Fruit fly (Drosophila melanogaster): ENCODE data around the gene GILT2.

The GILT2 gene

dm6 chr3R:23678349-23679193 lies at the start of gene GILT2 (continued):
- peak; percentile 94 for TF ChIP-seq CG3281 (GFP tag; optimal IDR thresholded peaks at IDR 0.05)
- TF ChIP-seq CG8359 (GFP tag; optimal IDR thresholded peaks at IDR 0.05; ENCODE audit: borderline replicate concordance): peak; percentile 81
- peak; percentile 87 for TF ChIP-seq Hmr (GFP tag; optimal IDR thresholded peaks at IDR 0.05)
- TF ChIP-seq ro (GFP tag; IDR thresholded peaks at IDR 0.05): peak; percentile 70
- TF ChIP-seq CG6689 (GFP tag; IDR thresholded peaks at IDR 0.05): peak; percentile 93
- peak; percentile 92 for TF ChIP-seq CG8924 (tag; optimal IDR thresholded peaks at IDR 0.05)
- peak; percentile 60 for TF ChIP-seq pho (GFP tag; optimal IDR thresholded peaks at IDR 0.05)
- peak; percentile 95 for TF ChIP-seq CG15269 (tag; optimal IDR thresholded peaks at IDR 0.05)
- peak in 1 of 2 experiments; percentile 94 for TF ChIP-seq bsh (GFP tag; optimal IDR thresholded peaks at IDR 0.05)
- peak; percentile 3 for TF ChIP-seq mirr (GFP tag; optimal IDR thresholded peaks at IDR 0.05)
- peak; percentile 97 for TF ChIP-seq Xrp1 (GFP tag; IDR thresholded peaks at IDR 0.05)
- peak; percentile 90 for TF ChIP-seq sisA (GFP tag; IDR thresholded peaks at IDR 0.05)
- peak; percentile 18 for TF ChIP-seq stwl (tag; optimal IDR thresholded peaks at IDR 0.05)
- peak; percentile 57 for TF ChIP-seq slou (GFP tag; optimal IDR thresholded peaks at IDR 0.05)
- no peak for TF ChIP-seq gfzf (GFP tag; optimal IDR thresholded peaks at IDR 0.05)
- TF ChIP-seq CG6175 (GFP tag; IDR thresholded peaks at IDR 0.05): peak; percentile 39; the same call in 1 of the 3 replicates
- TF ChIP-seq dpn (GFP tag; optimal IDR thresholded peaks at IDR 0.05): peak; percentile 64 to 88
- peak; percentile 91 for TF ChIP-seq Ada2b (GFP tag; IDR thresholded peaks at IDR 0.05)
- peak; percentile 75 for TF ChIP-seq wor (GFP tag; IDR thresholded peaks at IDR 0.05)
- TF ChIP-seq bowl (GFP tag; IDR thresholded peaks at IDR 0.05): peak; percentile 87
- no peak for TF ChIP-seq btn (GFP tag; optimal IDR thresholded peaks at IDR 0.05)
- peak; percentile 51; the same call in 1 of the 2 replicates for TF ChIP-seq CG43689 (GFP tag; IDR thresholded peaks at IDR 0.05)
- no peak for TF ChIP-seq emc (GFP tag; optimal IDR thresholded peaks at IDR 0.05)
- TF ChIP-seq sima (GFP tag; optimal IDR thresholded peaks at IDR 0.05): no peak
- TF ChIP-seq CG14965 (GFP tag; optimal IDR thresholded peaks at IDR 0.05; ENCODE audit: borderline replicate concordance): no peak
- TF ChIP-seq B-H2 (GFP tag; optimal IDR thresholded peaks at IDR 0.05): peak; percentile 87
- peak; percentile 76 for TF ChIP-seq CG31388 (GFP tag; optimal IDR thresholded peaks at IDR 0.05)
- no peak for TF ChIP-seq bigmax (GFP tag; optimal IDR thresholded peaks at IDR 0.05)
- peak; percentile 54 for TF ChIP-seq bab2 (GFP tag; optimal IDR thresholded peaks at IDR 0.05)
- TF ChIP-seq Atf-2 (GFP tag; optimal IDR thresholded peaks at IDR 0.05): peak; percentile 37
- TF ChIP-seq D19A (tag; optimal IDR thresholded peaks at IDR 0.05): peak; percentile 91
- peak; percentile 9 for TF ChIP-seq NC2β (GFP tag; optimal IDR thresholded peaks at IDR 0.05)
- no peak for TF ChIP-seq yki (optimal IDR thresholded peaks at IDR 0.05)
- peak; percentile 83 for TF ChIP-seq chm (GFP tag; IDR thresholded peaks at IDR 0.05)
- TF ChIP-seq HLHmδ (GFP tag; optimal IDR thresholded peaks at IDR 0.05): no peak
- TF ChIP-seq zen2 (GFP tag; IDR thresholded peaks at IDR 0.05; ENCODE audit: partially characterized antibody): no peak
- TF ChIP-seq bcd (GFP tag; optimal IDR thresholded peaks at IDR 0.05): peak; percentile 92
- TF ChIP-seq CG1647 (GFP tag; optimal IDR thresholded peaks at IDR 0.05): peak; percentile 9
- peak; percentile 79 for TF ChIP-seq CG3407 (GFP tag; optimal IDR thresholded peaks at IDR 0.05)
- TF ChIP-seq gro (GFP tag; optimal IDR thresholded peaks at IDR 0.05): no peak
- TF ChIP-seq CG11695 (GFP tag; IDR thresholded peaks at IDR 0.05): peak; percentile 90
- peak; percentile 91 for TF ChIP-seq oc (tag; optimal IDR thresholded peaks at IDR 0.05)
- TF ChIP-seq luna (GFP tag; optimal IDR thresholded peaks at IDR 0.05): no peak
- TF ChIP-seq Fer3 (tag; optimal IDR thresholded peaks at IDR 0.05): peak; percentile 93
- TF ChIP-seq CG11093 (GFP tag; IDR thresholded peaks at IDR 0.05): peak; percentile 84
- TF ChIP-seq CG8388 (GFP tag; optimal IDR thresholded peaks at IDR 0.05): peak; percentile 89
- peak; percentile 80 for TF ChIP-seq CrebB (tag; optimal IDR thresholded peaks at IDR 0.05)
